Fruit fly (Drosophila melanogaster) Kc167 (cell line): ENCODE measurements around the gene Ttc30.

Experiments used
- Myc ChIP-seq: fragments of >200 bp; optimal IDR thresholded peaks from 2 replicates; lab custom pipeline; 2017; ENCODE audit warnings: missing external identifiers
- Sin3A ChIP-seq: fragments of >200 bp; optimal IDR thresholded peaks from 2 replicates; lab custom pipeline; 2018; ENCODE audit warnings: missing external identifiers
- h ChIP-seq: fragments of >200 bp; optimal IDR thresholded peaks from 3 replicates; lab custom pipeline; 2018; ENCODE audit warnings: missing external identifiers
- insv ChIP-seq: fragments of >200 bp; optimal IDR thresholded peaks from 3 replicates; lab custom pipeline; 2018; ENCODE audit warnings: missing external identifiers
- psq ChIP-seq: fragments of >200 bp; optimal IDR thresholded peaks from 2 replicates; lab custom pipeline; 2017; ENCODE audit warnings: missing external identifiers
- ttk ChIP-seq: sonication (Bioruptor generic); optimal IDR thresholded peaks from 2 replicates; lab custom pipeline; 2017; ENCODE audit warnings: missing external identifiers

The Ttc30 gene

DNA sequence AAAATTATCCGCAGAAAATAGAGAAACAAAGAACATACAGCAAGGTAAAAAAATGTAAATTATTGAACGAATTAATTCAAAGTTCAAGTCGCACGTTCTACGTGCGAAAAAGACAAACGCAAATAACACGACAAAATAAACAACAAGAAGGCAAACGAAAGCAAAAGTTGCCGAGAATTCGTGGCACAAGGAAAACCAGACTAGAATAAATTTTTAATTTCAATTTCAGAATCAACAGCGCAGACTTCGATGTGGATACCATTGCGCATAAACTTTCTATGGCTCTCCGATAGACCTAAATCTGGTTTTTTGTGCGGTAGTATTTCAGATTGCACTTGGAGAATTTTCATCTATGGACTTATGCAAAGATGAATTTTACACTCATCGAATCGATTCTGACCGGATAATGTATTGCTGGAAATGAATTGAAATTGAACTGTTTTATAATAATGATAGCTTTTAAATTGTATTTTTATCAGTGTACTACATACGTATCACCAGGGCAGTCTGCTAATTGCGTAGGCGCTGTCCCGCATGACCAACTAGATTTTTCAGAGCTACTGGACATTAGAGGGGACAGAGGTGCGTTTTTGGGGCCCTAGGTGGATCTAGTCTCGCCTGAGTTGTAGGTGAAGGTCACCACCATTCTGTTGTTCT, 23.1 kb upstream of the Ttc30 start:
- TF ChIP-seq h (lab: Kevin White, UChicago) (no peak), psq (lab: Kevin White, UChicago) (no peak)

DNA sequence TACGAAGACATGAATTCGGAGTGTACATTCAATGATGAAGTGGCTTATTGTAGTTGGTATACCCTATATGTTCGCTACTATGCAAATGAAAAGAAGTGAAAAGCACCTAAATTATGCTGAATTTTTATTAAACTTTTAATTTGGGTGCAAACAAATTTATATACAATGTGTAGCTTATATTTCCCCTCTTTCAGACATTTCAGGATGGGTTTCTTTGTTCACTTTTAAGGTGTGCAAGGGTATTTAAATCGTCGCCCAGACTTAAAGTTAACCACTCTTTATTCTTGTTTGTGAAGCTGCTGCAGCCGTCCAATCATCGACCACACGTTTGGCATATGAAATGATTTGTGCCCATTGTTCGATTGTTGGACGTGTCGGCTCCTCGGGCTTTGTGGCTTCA, 19.9 kb upstream of the Ttc30 start:
- no peak for TF ChIP-seq psq (lab: Kevin White, UChicago)
- no peak for TF ChIP-seq ttk (lab: Kevin White, UChicago)
- no peak for TF ChIP-seq h (lab: Kevin White, UChicago)
- no peak for TF ChIP-seq Sin3A
- no peak for TF ChIP-seq insv (lab: Kevin White, UChicago)
- TF ChIP-seq Myc (lab: Kevin White, UChicago), result no peak

DNA sequence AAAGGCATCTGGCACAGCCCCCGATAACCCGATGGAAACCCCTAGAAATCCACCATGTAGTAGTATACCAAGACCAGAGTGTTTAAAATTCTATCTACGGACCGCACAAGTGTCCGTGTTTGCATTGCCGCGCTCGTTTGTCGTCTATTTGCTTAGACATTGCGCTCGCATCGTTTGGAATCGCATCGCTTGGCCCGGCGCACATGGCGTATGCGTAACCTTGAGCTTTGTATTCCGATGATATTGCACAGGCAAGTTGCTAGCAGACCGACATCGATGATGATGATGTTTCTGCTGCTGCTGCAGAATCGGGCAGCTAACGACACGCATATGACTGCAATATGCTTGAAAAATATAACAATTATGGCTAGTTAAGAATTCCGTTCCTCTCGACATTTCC, 18.1 kb upstream of the Ttc30 start:
- no peak for TF ChIP-seq insv (lab: Kevin White, UChicago)
- TF ChIP-seq h (lab: Kevin White, UChicago), result no peak
- TF ChIP-seq psq (lab: Kevin White, UChicago), result no peak
- TF ChIP-seq ttk (lab: Kevin White, UChicago), result no peak
- no peak for TF ChIP-seq Sin3A

DNA sequence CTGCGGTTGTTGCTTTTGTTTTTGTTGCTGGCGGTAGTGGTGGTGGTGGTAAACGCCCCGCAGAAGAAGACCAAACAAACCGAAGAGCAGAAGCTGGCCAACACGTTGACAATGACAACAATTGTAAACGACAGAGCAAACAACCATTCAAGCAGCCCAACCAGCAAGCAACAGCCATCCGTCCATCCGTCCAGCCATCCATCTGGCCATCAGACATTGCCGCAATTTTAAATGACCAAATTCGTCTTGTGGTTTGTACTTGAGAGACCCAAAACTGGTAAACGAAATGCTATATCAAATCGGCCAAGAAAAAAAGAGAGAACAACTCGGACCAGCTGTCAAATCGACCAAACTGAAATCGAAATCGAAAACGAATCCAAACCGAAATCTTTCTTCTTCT, 10.8 kb upstream of the Ttc30 start:
- TF ChIP-seq ttk (lab: Kevin White, UChicago) (no peak), Myc (lab: Kevin White, UChicago) (no peak), insv (lab: Kevin White, UChicago) (no peak), psq (lab: Kevin White, UChicago) (no peak), Sin3A (no peak), h (lab: Kevin White, UChicago) (no peak)

DNA sequence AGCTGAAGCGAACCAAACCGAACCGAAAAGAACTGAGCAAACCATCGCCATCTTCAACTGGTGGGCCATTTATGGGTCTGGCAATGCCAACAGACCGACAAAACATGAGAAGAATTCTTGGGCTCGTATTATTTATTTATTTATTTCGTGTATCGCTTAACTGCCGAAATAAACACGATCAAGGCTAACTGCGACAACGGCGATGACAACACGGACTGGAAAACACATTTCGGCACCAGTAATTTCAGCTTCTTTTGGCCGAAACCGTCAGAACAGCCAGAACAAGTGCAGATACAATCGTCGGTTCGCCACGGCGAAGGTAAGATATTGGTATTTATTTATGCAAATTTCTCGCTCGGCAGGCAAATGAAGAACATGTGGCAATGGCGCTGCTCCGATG, 9.4 kb upstream of the Ttc30 start:
- no peak for TF ChIP-seq Myc (lab: Kevin White, UChicago)
- TF ChIP-seq ttk (lab: Kevin White, UChicago), result no peak
- TF ChIP-seq h (lab: Kevin White, UChicago), result no peak
- TF ChIP-seq insv (lab: Kevin White, UChicago), result no peak
- no peak for TF ChIP-seq Sin3A
- TF ChIP-seq psq (lab: Kevin White, UChicago), result no peak

DNA sequence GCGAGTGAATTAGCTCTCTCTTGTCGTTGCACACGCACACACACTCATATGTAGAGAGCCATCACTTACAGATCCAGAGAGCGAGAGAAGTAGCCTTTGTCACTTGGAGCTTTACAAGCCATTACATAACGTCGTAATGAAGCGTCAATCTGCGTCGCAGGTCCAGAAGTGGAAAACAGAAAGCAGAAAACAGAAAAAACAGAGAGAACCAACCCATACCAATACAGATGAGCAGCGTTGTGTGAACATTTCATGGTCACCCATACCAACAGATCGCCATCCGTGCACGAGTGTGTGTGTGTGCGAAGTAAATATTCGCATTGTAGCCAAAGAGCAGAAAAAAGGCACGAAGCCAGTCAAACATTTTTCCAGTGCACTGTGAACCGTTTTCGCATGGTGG, 8.3 kb upstream of the Ttc30 start:
- TF ChIP-seq Myc (lab: Kevin White, UChicago), result no peak
- TF ChIP-seq h (lab: Kevin White, UChicago), result no peak
- no peak for TF ChIP-seq insv (lab: Kevin White, UChicago)
- TF ChIP-seq Sin3A, result no peak
- no peak for TF ChIP-seq psq (lab: Kevin White, UChicago)

DNA sequence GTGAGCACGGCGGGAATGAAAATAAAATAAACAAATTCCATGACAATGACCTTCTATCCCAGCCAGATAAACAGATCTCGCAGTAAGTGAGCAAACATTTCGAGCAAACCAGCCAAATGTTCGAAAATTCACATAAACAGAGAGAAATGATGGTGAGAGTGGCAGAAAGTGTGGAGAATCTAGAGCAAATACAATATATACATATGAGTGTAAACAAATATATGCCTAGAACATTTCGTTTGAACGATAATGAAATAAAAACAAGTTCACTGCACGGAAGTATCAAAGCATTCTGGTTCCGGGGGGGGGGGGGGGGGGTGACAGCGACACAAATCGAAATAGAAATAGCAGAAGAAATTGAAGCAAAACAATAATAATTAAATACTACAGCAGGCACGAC, 5.1 kb upstream of the Ttc30 start:
- TF ChIP-seq Myc (lab: Kevin White, UChicago) (no peak), ttk (lab: Kevin White, UChicago) (no peak), Sin3A (no peak), psq (lab: Kevin White, UChicago) (no peak), insv (lab: Kevin White, UChicago) (no peak), h (lab: Kevin White, UChicago) (no peak)

DNA sequence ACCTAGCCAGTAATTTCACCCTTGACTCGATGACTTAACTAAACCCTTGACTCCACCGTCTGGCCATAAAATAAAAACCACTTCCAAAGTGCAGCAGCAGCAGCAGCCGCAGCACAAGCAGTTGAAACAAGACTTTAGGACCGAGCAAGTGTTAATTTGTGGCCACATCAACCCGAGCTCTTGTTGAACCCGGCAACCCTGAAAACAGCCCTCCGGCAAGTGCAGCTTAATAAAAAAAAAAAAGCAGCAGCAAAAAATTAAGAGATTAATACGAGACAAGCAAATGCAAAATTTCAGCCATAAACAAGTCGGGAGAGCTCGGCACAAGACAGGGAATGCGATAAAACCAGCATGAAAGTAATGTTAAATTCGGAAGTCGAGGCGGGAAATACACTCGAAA, 1.8 kb upstream of the Ttc30 start:
- TF ChIP-seq insv (lab: Kevin White, UChicago) (no peak), ttk (lab: Kevin White, UChicago) (no peak), h (lab: Kevin White, UChicago) (no peak), Sin3A (no peak), psq (lab: Kevin White, UChicago) (no peak), Myc (lab: Kevin White, UChicago) (no peak)

DNA sequence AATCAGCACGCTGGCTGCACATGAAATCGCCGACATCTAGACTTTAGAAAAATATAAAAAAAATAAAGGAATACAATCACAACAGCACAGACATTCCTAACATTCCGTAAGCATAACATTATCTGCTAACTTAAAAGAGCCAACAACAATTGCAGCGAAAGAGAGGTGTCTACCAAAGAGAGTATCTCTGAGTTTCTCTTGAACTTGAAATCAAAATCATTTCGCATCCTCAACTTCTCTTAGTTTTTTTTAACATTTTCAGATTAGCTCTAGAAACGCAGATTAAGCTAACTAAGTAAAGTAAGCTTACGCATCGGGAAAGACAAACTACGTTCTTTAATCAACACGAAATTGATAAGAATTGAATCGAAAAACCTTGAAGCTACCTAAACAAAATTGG, 7.0 kb downstream of the Ttc30 start:
- TF ChIP-seq Sin3A, result no peak
- TF ChIP-seq ttk (lab: Kevin White, UChicago), result no peak
- TF ChIP-seq h (lab: Kevin White, UChicago), result no peak
- no peak for TF ChIP-seq insv (lab: Kevin White, UChicago)
- TF ChIP-seq psq (lab: Kevin White, UChicago), result no peak
- no peak for TF ChIP-seq Myc (lab: Kevin White, UChicago)

DNA sequence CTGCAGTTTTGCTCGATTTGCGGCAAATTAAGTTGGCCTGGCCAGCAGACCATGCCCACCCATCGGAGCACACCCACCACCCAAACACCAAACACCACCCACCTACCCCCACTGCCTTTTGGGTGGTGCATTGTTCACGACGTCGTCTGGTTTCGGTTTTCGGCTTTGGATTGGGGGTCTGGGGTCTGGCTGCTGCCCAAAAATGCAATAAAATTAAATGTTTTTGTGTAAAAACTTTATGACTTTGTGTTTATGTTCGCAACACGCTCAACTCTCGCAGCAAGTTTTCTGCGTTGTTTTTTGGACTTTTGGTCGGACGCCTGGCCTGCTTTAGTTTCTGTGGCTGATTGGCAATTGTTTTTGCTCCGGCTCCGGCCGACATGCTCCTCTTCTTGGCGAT, 10.1 kb downstream of the Ttc30 start:
- TF ChIP-seq h (lab: Kevin White, UChicago), result no peak
- no peak for TF ChIP-seq psq (lab: Kevin White, UChicago)
- TF ChIP-seq insv (lab: Kevin White, UChicago), result no peak
- TF ChIP-seq ttk (lab: Kevin White, UChicago), result no peak
- TF ChIP-seq Sin3A, result no peak

DNA sequence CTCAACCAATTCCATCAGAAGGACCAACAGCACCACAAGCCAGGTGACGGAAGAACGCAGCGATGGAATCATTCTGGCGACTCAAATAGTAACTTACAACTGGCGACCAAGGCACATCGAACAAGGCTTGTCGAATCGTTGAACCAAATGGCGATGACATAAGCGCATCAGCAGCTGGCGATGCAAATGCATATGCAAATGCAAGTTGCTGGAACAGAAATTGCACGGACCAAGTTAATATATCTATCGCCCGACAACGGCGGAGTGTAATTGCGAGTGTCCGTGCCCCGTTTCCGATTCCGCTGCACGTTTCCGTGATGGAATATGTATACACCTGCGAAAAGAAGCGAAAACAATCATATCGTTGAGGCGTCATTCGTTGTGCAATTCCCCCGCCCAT, 12.4 kb downstream of the Ttc30 start, which contains the start of the genes CG44198 and CG43050:
TSS of gene CG44198 (minus strand) at position 101 of the 400 bp plus-strand sequence.
TSS of gene CG43050 (plus strand) at position 261 of the 400 bp plus-strand sequence.
- TF ChIP-seq Sin3A (no peak), psq (lab: Kevin White, UChicago) (no peak), ttk (lab: Kevin White, UChicago) (no peak), h (lab: Kevin White, UChicago) (no peak), insv (lab: Kevin White, UChicago) (no peak)

DNA sequence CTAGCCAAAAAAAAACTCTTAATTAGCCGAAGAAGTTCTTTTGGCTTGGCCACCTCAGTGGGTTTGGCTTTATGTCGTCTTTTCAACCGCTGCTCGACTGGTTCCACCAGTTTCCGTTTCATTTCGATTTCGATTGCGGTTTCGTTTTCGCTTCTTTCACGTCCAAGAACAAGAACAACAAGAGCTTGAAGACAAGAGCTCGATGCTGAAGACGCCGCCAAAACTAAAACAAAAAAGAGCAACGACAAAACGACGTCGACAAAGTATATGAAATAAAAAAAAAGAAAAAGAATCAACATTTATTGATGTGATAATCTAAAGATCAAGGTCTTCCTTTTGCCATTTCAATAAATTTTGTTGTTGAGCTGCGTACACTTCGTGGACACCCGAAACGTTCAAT, 15.9 kb downstream of the Ttc30 start:
- TF ChIP-seq Myc (lab: Kevin White, UChicago) (no peak), ttk (lab: Kevin White, UChicago) (no peak), h (lab: Kevin White, UChicago) (no peak), Sin3A (no peak), psq (lab: Kevin White, UChicago) (no peak), insv (lab: Kevin White, UChicago) (no peak)
